Worm (Caenorhabditis elegans) whole organism, dauer: Measurements from ENCODE around the gene Y11D7A.3.
"Not testable (repeated sequence)": the region's sequence is repeated elsewhere in the genome, so short reads cannot be mapped to it uniquely, and the experiment has no call there.

ENCODE experiments used
- unc-62 ChIP-seq: sonication (generic microtip); optimal IDR thresholded peaks from 2 replicates; lab custom pipeline; 2017; ENCODE audit warnings: missing biosample characterization, missing genetic modification reagents, missing genetic modification characterization

Y11D7A.3 gene

DNA sequence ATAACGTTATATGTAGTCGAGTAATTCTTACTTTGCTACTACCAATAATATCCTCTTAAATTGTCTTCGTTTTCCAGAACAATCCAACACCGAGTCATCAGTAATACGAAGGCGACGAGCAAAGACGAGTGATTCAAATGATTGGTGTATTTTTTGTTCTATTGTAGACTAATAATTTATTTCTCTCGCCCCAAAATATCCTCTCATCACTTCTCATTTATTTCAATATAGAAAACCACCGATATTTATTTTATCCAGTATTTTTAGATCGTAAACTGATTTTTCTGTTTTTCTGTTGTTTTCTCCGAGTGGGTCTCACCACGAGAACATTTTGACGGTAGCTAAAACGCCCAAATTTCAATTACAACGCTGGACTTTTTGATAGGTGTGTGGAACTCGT lies 5.2 kb upstream of the Y11D7A.3 start:
- TF ChIP-seq unc-62 (GFP tag; lab: Kevin White, UChicago) = no peak

ce11 chrIV:9239151-9239550 lies 6.3 kb downstream of the Y11D7A.3 start:
- no peak for TF ChIP-seq unc-62 (GFP tag; lab: Kevin White, UChicago)

- TF ChIP-seq unc-62 (GFP tag; lab: Kevin White, UChicago) = no peak
These were observed 10.8 kb downstream of the Y11D7A.3 start, which contains the start of gene rab-28 for ce11 chrIV:9243670-9244069. TSS of gene rab-28 (minus strand) at chrIV:9244012.

- no peak for TF ChIP-seq unc-62 (GFP tag; lab: Kevin White, UChicago)
These were observed 12.5 kb downstream of the Y11D7A.3 start, which contains the start of gene Y11D7A.5 for ce11 chrIV:9245423-9245822. TSS of gene Y11D7A.5 (minus strand) at chrIV:9245523.

- not testable (repeated sequence) for TF ChIP-seq unc-62 (GFP tag; lab: Kevin White, UChicago)
These were observed 16.3 kb downstream of the Y11D7A.3 start, which contains the start of gene Y11D7A.7 for ce11 chrIV:9249219-9249618. TSS of gene Y11D7A.7 (plus strand) at chrIV:9249519.

DNA sequence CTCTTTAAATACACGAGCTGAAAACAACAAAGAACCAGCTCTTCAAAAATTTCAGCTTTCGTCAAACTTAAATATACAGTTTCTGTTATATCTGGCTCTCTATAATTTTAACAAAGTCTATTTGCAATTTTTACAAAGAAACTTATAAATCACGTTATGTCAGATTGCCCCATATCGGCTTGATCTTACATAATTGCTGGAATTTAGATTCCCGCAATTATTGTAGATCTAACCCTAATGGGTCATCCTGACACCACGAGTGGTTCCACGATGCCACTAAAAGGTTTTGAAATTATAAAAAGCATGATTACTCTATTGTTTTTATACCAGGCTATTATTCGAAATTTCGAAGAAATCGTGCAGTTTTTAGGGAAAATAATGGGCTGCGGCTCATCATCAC lies 18.2 kb downstream of the Y11D7A.3 start, which contains the start of gene Y11D7A.8:
TSS of gene Y11D7A.8 (plus strand) at position 301 of the 400 bp plus-strand sequence.
- TF ChIP-seq unc-62 (GFP tag; lab: Kevin White, UChicago) = no peak

DNA sequence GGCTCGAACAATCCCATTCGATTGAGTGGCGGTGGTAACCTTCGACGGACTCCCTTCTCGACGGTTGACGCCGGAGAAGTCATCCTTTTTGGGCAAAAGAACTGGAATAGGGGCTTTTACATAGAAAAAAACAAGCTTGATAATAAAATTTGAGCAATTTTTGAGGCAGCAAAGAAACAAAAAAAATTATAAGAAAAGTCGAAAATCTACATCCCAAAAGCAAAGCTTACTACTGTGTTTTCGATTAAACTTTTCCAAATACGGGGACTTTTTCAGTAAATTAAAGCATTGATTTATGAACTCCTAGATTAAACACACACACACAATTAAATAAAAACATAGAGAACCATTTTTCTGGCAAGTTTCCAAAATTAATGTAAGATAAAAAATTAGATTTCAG lies 23.1 kb downstream of the Y11D7A.3 start, which contains the start of gene Y11D7A.9:
TSS of gene Y11D7A.9 (minus strand) at position 101 of the 400 bp plus-strand sequence.
- TF ChIP-seq unc-62 (GFP tag; lab: Kevin White, UChicago) = no peak

DNA sequence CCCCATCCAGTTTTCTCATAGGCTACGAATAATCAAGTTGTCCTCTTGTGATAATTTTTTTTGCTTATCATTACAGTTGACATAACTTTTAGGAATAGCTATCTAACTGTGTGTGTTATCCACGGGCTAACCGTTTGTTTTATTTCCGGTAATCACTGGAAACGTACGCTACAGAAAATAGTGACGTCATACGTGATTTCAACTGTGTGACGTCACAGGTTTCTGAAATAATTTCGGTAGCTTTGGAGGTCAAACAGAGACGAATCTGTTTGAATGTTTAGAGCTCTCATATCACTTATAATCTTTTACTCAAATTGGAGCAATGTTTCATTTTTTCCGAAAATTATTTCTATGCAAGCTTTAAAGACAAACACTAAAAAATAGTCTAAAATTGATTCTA lies 24.0 kb downstream of the Y11D7A.3 start:
- TF ChIP-seq unc-62 (GFP tag; lab: Kevin White, UChicago) = no peak

- no peak for TF ChIP-seq unc-62 (GFP tag; lab: Kevin White, UChicago)
These were observed 25.7 kb downstream of the Y11D7A.3 start for ce11 chrIV:9258547-9258946.

DNA sequence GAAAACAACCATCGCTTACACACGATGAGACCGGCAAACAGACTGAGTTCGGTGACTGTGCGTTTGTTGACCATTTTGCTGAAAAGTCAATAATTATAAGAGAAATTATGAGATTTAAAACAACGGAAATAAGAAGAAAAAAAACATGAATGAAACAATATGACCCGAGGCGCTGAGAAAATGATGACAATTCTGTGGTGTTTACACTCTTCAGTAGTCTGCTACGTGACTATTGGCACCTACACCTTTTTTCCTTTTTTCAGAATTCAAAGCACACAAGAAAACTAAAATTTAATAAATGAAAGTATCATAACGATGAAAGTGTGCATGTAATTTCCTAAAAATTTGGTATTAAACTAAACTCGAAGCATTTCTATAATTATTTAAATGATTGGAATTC lies 26.8 kb downstream of the Y11D7A.3 start, which contains the start of gene Y11D7A.10:
TSS of gene Y11D7A.10 (minus strand) at position 82 of the 400 bp plus-strand sequence.
- no peak for TF ChIP-seq unc-62 (GFP tag; lab: Kevin White, UChicago)

- TF ChIP-seq unc-62 (GFP tag; lab: Kevin White, UChicago) = no peak
These were observed 27.4 kb downstream of the Y11D7A.3 start for ce11 chrIV:9260334-9260733.

- TF ChIP-seq unc-62 (GFP tag; lab: Kevin White, UChicago) = no peak
These were observed 27.9 kb downstream of the Y11D7A.3 start for ce11 chrIV:9260826-9261225.

ce11 chrIV:9261687-9262086 lies 28.8 kb downstream of the Y11D7A.3 start, which contains the start of gene col-120:
TSS of gene col-120 (minus strand) at chrIV:9261787.
- TF ChIP-seq unc-62 (GFP tag; lab: Kevin White, UChicago) = no peak

DNA sequence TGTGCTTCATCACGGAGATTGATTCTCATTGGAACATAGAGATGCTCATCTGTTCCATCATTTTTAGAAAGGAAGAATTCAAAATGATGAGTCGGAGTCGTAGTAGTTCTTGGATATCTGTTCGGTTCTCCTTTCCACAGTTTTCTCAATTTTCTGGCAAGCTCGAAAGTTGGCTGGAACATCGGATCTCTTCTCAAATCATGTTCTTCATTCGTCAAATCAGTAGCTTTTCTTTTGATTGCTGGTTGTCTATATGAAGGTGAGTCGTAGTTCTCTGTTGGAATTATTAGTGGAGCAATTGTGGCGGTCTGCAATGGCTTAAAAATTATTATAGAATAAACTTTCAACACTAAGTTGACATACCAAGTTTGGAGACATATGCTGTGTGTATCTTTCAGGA lies 29.4 kb downstream of the Y11D7A.3 start:
- TF ChIP-seq unc-62 (GFP tag; lab: Kevin White, UChicago) = no peak

ce11 chrIV:9263812-9264320 lies 31.0 kb downstream of the Y11D7A.3 start, which contains the start of gene flh-1:
TSS of gene flh-1 (minus strand) at chrIV:9264270.
- no peak for TF ChIP-seq unc-62 (GFP tag; lab: Kevin White, UChicago)

- no peak for TF ChIP-seq unc-62 (GFP tag; lab: Kevin White, UChicago)
These were observed 31.6 kb downstream of the Y11D7A.3 start for ce11 chrIV:9264513-9264912.

DNA sequence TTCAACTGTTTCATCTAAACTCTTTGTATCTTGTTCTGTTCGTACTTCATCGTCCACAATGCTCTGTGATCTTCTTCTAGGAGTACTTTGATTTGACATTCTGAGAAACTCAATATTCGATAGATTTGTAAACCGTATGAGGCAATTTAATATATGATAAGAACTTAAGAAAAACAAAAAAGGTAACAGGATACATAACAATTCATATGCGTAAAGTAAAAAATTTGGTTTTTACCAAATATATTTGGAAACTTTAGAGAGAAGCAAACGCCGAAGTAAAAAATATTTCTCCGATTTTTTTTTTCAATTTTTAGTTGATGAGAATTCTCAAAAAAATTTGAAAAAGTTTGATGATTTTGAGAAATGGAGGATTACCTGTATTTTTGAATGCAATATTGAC lies 33.6 kb downstream of the Y11D7A.3 start, which contains the start of gene Y11D7A.19:
TSS of gene Y11D7A.19 (minus strand) at position 101 of the 400 bp plus-strand sequence.
- TF ChIP-seq unc-62 (GFP tag; lab: Kevin White, UChicago) = no peak
